Worm (Caenorhabditis elegans) whole organism, L4/young adult: Measurements from ENCODE around the gene ZK593.2.

ENCODE experiments used
- dao-5 ChIP-seq: sonication (generic microtip); optimal IDR thresholded peaks from 2 replicates; lab custom pipeline; 2016; ENCODE audit warnings: missing genotype, missing genetic modification characterization, moderate library complexity, missing compliant biosample characterization
- him-1 ChIP-seq: sonication (generic microtip); optimal IDR thresholded peaks from 2 replicates; lab custom pipeline; 2016; ENCODE audit warnings: missing genotype, missing genetic modification reagents, missing genetic modification characterization, missing compliant biosample characterization

- TF ChIP-seq him-1 (tag; lab: Kevin White, UChicago) = peak; percentile 11
- no peak for TF ChIP-seq dao-5 (tag; lab: Kevin White, UChicago)
Observed at ce11 chrIV:10933777-10934546, 20.8 kb downstream of the ZK593.2 start.
